Fruit fly (Drosophila melanogaster) whole organism, embryonic: ENCODE data around the gene Abca3.

ENCODE experiments used
- Ada2b ChIP-seq: fragments of 200-800 bp; sonication (Bioruptor generic); IDR thresholded peaks from 2 replicates; pipeline ENCODE4 v1.3.6; 2022; ENCODE audit warnings: missing biosample characterization, missing genetic modification characterization
- Aef1 ChIP-seq: fragments of 200-800 bp; sonication (Bioruptor generic); IDR thresholded peaks from 3 replicates; pipeline ENCODE4 v1.3.6; 2022; ENCODE audit warnings: missing biosample characterization, missing genetic modification characterization
- Bdp1 ChIP-seq: fragments of 200-800 bp; sonication (Bioruptor generic); optimal IDR thresholded peaks from 3 replicates; lab custom pipeline; 2016; ENCODE audit warnings: missing biosample characterization, missing genetic modification characterization
- Blimp-1 ChIP-seq: fragments of 200-800 bp; sonication (Bioruptor generic); optimal IDR thresholded peaks from 3 replicates; lab custom pipeline; 2018; ENCODE audit warnings: missing biosample characterization, missing genetic modification characterization, mild to moderate bottlenecking, moderate library complexity, missing genetic modification reagents
- CG10209 ChIP-seq: fragments of 200-800 bp; sonication (Bioruptor generic); optimal IDR thresholded peaks from 3 replicates; lab custom pipeline; 2017; ENCODE audit warnings: missing biosample characterization, mild to moderate bottlenecking, missing genetic modification characterization, missing genetic modification reagents
- CG10321 ChIP-seq: fragments of 200-800 bp; sonication (Bioruptor generic); IDR thresholded peaks from 2 replicates; pipeline ENCODE4 v1.3.6; 2022; ENCODE audit warnings: missing biosample characterization, missing genetic modification characterization
- CG10654 ChIP-seq: fragments of 200-800 bp; sonication (Bioruptor generic); optimal IDR thresholded peaks from 2 replicates; lab custom pipeline; 2016; ENCODE audit warnings: missing biosample characterization, missing genetic modification characterization
- CG12391 ChIP-seq: fragments of 200-800 bp; sonication (Bioruptor generic); optimal IDR thresholded peaks from 3 replicates; lab custom pipeline; 2018; ENCODE audit warnings: missing biosample characterization, mild to moderate bottlenecking, missing genetic modification characterization, moderate library complexity
- CG12942 ChIP-seq: fragments of 200-800 bp; sonication (Bioruptor generic); optimal IDR thresholded peaks from 3 replicates; lab custom pipeline; 2016; ENCODE audit warnings: missing biosample characterization, missing genetic modification characterization
- CG14441 ChIP-seq: fragments of 200-800 bp; sonication (Bioruptor generic); IDR thresholded peaks from 2 replicates; pipeline ENCODE4 v1.3.6; 2022; ENCODE audit warnings: missing biosample characterization, missing genetic modification characterization
- CG14965 ChIP-seq: fragments of 200-800 bp; sonication (Bioruptor generic); optimal IDR thresholded peaks from 2 replicates; lab custom pipeline; 2016; ENCODE audit warnings: missing biosample characterization, missing genetic modification characterization, borderline replicate concordance
- CG15011 ChIP-seq: fragments of 200-800 bp; sonication (Bioruptor generic); optimal IDR thresholded peaks from 3 replicates; lab custom pipeline; 2018; ENCODE audit warnings: missing biosample characterization, mild to moderate bottlenecking, missing genetic modification characterization
- CG17802 ChIP-seq: fragments of 200-800 bp; sonication (Bioruptor generic); optimal IDR thresholded peaks from 2 replicates; lab custom pipeline; 2018; ENCODE audit warnings: missing biosample characterization, mild to moderate bottlenecking, missing genetic modification characterization, moderate library complexity
- CG18619 ChIP-seq: fragments of 200-800 bp; sonication (Bioruptor generic); optimal IDR thresholded peaks from 3 replicates; lab custom pipeline; 2017; ENCODE audit warnings: missing biosample characterization, mild to moderate bottlenecking, missing genetic modification characterization
- CG30431 ChIP-seq: fragments of 200-800 bp; sonication (Bioruptor generic); optimal IDR thresholded peaks from 2 replicates; lab custom pipeline; 2017; ENCODE audit warnings: missing biosample characterization, missing genetic modification characterization
- CG3163 ChIP-seq: fragments of 200-800 bp; sonication (Bioruptor generic); optimal IDR thresholded peaks from 3 replicates; lab custom pipeline; 2016; ENCODE audit warnings: missing biosample characterization, missing genetic modification characterization
- CG5180 ChIP-seq: fragments of 200-800 bp; sonication (Bioruptor generic); optimal IDR thresholded peaks from 3 replicates; lab custom pipeline; 2017; ENCODE audit warnings: missing biosample characterization, missing genetic modification characterization, mild to moderate bottlenecking, moderate library complexity, missing genetic modification reagents
- CG8478 ChIP-seq: fragments of >200 bp; optimal IDR thresholded peaks from 2 replicates; lab custom pipeline; 2018
- CG8765 ChIP-seq: fragments of 200-800 bp; sonication (Bioruptor generic); IDR thresholded peaks from 2 replicates; pipeline ENCODE4 v1.3.6; 2022; ENCODE audit warnings: missing biosample characterization, missing genetic modification characterization
- CG9609 ChIP-seq: fragments of 200-800 bp; sonication (Bioruptor generic); optimal IDR thresholded peaks from 3 replicates; lab custom pipeline; 2016; ENCODE audit warnings: missing biosample characterization, missing genetic modification characterization
- CTCF ChIP-seq: fragments of 200-800 bp; sonication (Bioruptor generic); optimal IDR thresholded peaks from 2 replicates; lab custom pipeline; 2017; ENCODE audit warnings: missing biosample characterization, mild to moderate bottlenecking, missing genetic modification characterization, moderate library complexity
- Chrac-16 ChIP-seq: fragments of 200-800 bp; sonication (Bioruptor generic); optimal IDR thresholded peaks from 3 replicates; lab custom pipeline; 2016; ENCODE audit warnings: missing biosample characterization, missing genetic modification characterization
- D19A ChIP-seq: fragments of 200-800 bp; optimal IDR thresholded peaks from 3 replicates; lab custom pipeline; 2019; ENCODE audit warnings: missing biosample characterization, mild to moderate bottlenecking, missing genetic modification characterization, moderate library complexity
- Doc3 ChIP-seq: fragments of 200-800 bp; sonication (Bioruptor generic); IDR thresholded peaks from 3 replicates; pipeline ENCODE4 v1.3.6; 2022; ENCODE audit warnings: missing biosample characterization, missing genetic modification characterization; ENCODE audit not compliant: partially characterized antibody
- Fer2 ChIP-seq: fragments of 200-800 bp; sonication (Bioruptor generic); optimal IDR thresholded peaks from 2 replicates; lab custom pipeline; 2018; ENCODE audit warnings: missing biosample characterization, mild to moderate bottlenecking, missing genetic modification characterization, moderate library complexity
- HLH3B ChIP-seq: fragments of 200-800 bp; sonication (Bioruptor generic); IDR thresholded peaks from 2 replicates; pipeline ENCODE4 v1.3.6; 2022; ENCODE audit warnings: missing biosample characterization, missing genetic modification characterization
- Hr51 ChIP-seq, 2 experiments: fragments of 200-800 bp; sonication (Bioruptor generic); optimal IDR thresholded peaks; 2 replicates in 1 of 2; 3 replicates in 1 of 2; lab custom pipeline; 2016 to 2018; ENCODE audit warnings: missing biosample characterization in 2 of 2, missing genetic modification characterization in 2 of 2, mild to moderate bottlenecking in 1 of 2, moderate library complexity in 1 of 2
- Oaz ChIP-seq: fragments of 200-800 bp; sonication (Bioruptor generic); IDR thresholded peaks from 2 replicates; pipeline ENCODE4 v1.3.6; 2022; ENCODE audit warnings: missing biosample characterization, missing genetic modification characterization
- Trl ChIP-seq, 3 experiments: fragments of >200 bp in 2 of 3; fragments of 200-800 bp in 1 of 3; sonication (Bioruptor generic) in 1 of 3; optimal IDR thresholded peaks; 2 replicates in 1 of 3; 3 replicates in 2 of 3; lab custom pipeline; 2016 to 2017; ENCODE audit warnings: missing biosample characterization in 1 of 3, missing genetic modification characterization in 1 of 3
- Usf ChIP-seq: fragments of 200-800 bp; sonication (Bioruptor generic); optimal IDR thresholded peaks from 2 replicates; lab custom pipeline; 2017; ENCODE audit warnings: missing genotype, missing biosample characterization, missing genetic modification characterization
- crc ChIP-seq: fragments of 200-800 bp; sonication (Bioruptor generic); optimal IDR thresholded peaks from 2 replicates; lab custom pipeline; 2016; ENCODE audit warnings: missing biosample characterization, missing genetic modification characterization
- crol ChIP-seq: fragments of 200-800 bp; sonication (Bioruptor generic); IDR thresholded peaks from 2 replicates; pipeline ENCODE4 v1.3.6; 2022; ENCODE audit warnings: missing biosample characterization, missing genetic modification characterization
- dpn ChIP-seq, 2 experiments: fragments of 200-800 bp; sonication (Bioruptor generic); optimal IDR thresholded peaks; 3 replicates each; lab custom pipeline; 2016; ENCODE audit warnings: missing biosample characterization in 2 of 2, missing genetic modification characterization in 2 of 2
- eve ChIP-seq, 2 experiments: fragments of >200 bp; optimal IDR thresholded peaks; 2 replicates each; lab custom pipeline; 2017; ENCODE audit warnings: missing biosample characterization in 2 of 2, missing genetic modification characterization in 2 of 2
- gro ChIP-seq: fragments of 200-800 bp; sonication (Bioruptor generic); optimal IDR thresholded peaks from 2 replicates; lab custom pipeline; 2016; ENCODE audit warnings: missing biosample characterization, missing genetic modification characterization
- gsb ChIP-seq: fragments of 200-800 bp; sonication (Bioruptor generic); IDR thresholded peaks from 2 replicates; pipeline ENCODE4 v1.3.6; 2022; ENCODE audit warnings: missing biosample characterization, missing genetic modification characterization
- ind ChIP-seq: fragments of 200-800 bp; sonication (Bioruptor generic); optimal IDR thresholded peaks from 3 replicates; lab custom pipeline; 2016; ENCODE audit warnings: missing biosample characterization, missing genetic modification characterization
- kah ChIP-seq: fragments of 200-800 bp; sonication (Bioruptor generic); optimal IDR thresholded peaks from 2 replicates; lab custom pipeline; 2018; ENCODE audit warnings: missing biosample characterization, mild to moderate bottlenecking, missing genetic modification characterization
- otp ChIP-seq: fragments of 200-800 bp; sonication (Bioruptor generic); IDR thresholded peaks from 3 replicates; pipeline ENCODE4, ENCODE4 v1.3.6; 2022; ENCODE audit warnings: missing biosample characterization, missing genetic modification characterization
- phol ChIP-seq: fragments of 200-800 bp; sonication (Bioruptor generic); optimal IDR thresholded peaks from 3 replicates; lab custom pipeline; 2018; ENCODE audit warnings: missing biosample characterization, mild to moderate bottlenecking, missing genetic modification characterization, moderate library complexity
- psq ChIP-seq: fragments of 200-800 bp; sonication (Bioruptor generic); optimal IDR thresholded peaks from 2 replicates; lab custom pipeline; 2017; ENCODE audit warnings: missing biosample characterization, missing genetic modification characterization
- pzg ChIP-seq: fragments of 200-800 bp; sonication (Bioruptor generic); optimal IDR thresholded peaks from 3 replicates; lab custom pipeline; 2018; ENCODE audit warnings: missing biosample characterization, mild to moderate bottlenecking, missing genetic modification characterization, moderate library complexity
- ro ChIP-seq: fragments of 200-800 bp; sonication (Bioruptor generic); IDR thresholded peaks from 2 replicates; pipeline ENCODE4 v1.3.6; 2022; ENCODE audit warnings: missing biosample characterization, missing genetic modification characterization
- run ChIP-seq: fragments of 200-800 bp; sonication (Bioruptor generic); optimal IDR thresholded peaks from 3 replicates; lab custom pipeline; 2018; ENCODE audit warnings: missing biosample characterization, mild to moderate bottlenecking, missing genetic modification characterization
- scrt ChIP-seq: fragments of 200-800 bp; sonication (Bioruptor generic); optimal IDR thresholded peaks from 2 replicates; lab custom pipeline; 2018; ENCODE audit warnings: missing biosample characterization, mild to moderate bottlenecking, missing genetic modification characterization, moderate library complexity
- sug ChIP-seq: fragments of 200-800 bp; optimal IDR thresholded peaks from 2 replicates; lab custom pipeline; 2019; ENCODE audit warnings: missing biosample characterization, mild to moderate bottlenecking, missing genetic modification characterization, moderate library complexity
- tll ChIP-seq, 2 experiments: fragments of 200-800 bp in 1 of 2; fragments of >200 bp in 1 of 2; sonication (Bioruptor generic) in 1 of 2; optimal IDR thresholded peaks; 2 replicates each; lab custom pipeline; 2017 to 2019; ENCODE audit warnings: missing biosample characterization in 2 of 2, missing genetic modification characterization in 2 of 2, mild to moderate bottlenecking in 1 of 2, moderate library complexity in 1 of 2
- trh ChIP-seq: fragments of 200-800 bp; sonication (Bioruptor generic); optimal IDR thresholded peaks from 2 replicates; lab custom pipeline; 2016; ENCODE audit warnings: missing biosample characterization, missing genetic modification characterization
- tx ChIP-seq: fragments of 200-800 bp; sonication (Bioruptor generic); optimal IDR thresholded peaks from 2 replicates; lab custom pipeline; 2016; ENCODE audit warnings: missing biosample characterization, missing genetic modification characterization
- vnd ChIP-seq: fragments of 200-800 bp; sonication (Bioruptor generic); IDR thresholded peaks from 3 replicates; pipeline ENCODE4 v1.3.6; 2022; ENCODE audit warnings: missing biosample characterization, missing genetic modification characterization; ENCODE audit not compliant: partially characterized antibody
- zen2 ChIP-seq: fragments of 200-800 bp; sonication (Bioruptor generic); IDR thresholded peaks from 3 replicates; pipeline ENCODE4 v1.3.6; 2022; ENCODE audit warnings: missing biosample characterization, missing genetic modification characterization; ENCODE audit not compliant: partially characterized antibody

The Abca3 gene

DNA sequence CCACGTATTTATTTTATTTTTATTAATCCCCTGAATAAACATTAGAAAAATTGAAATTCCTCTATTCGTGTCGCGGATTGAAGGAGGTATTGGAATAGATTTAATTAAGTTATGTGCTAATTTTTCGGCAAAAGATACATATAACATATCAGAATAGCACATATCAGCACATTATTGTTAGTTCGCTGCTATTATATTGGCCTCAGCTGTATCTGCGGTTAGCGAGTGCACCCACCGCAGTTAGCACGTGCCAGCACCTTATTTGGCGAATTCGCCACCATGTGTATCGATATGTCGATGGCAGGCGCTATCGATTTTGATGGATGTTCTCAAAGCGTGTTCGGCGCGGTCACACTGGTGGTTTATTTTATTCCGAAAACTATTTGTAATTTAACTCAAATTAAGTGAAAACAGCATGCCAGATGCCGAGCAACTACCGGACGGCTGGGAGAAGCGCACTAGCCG lies 38.6 kb upstream of the Abca3 start, which contains the start of gene dod:
Gene dod, plus strand, starts transcription at position 323 of the 465 bp plus-strand sequence.
- TF ChIP-seq D19A (no peak), CG10321 (GFP tag; lab: Robert Waterston, UW) (peak; percentile 30; the same call in 1 of the 2 replicates), CG12391 (tag; lab: Kevin White, UChicago) (peak; percentile 63), Bdp1 (GFP tag; lab: Kevin White, UChicago) (peak; percentile 44), crc (GFP tag; lab: Kevin White, UChicago) (no peak), otp (GFP tag; lab: Robert Waterston, UW) (peak; percentile 35; the same call in 2 of the 3 replicates), gsb (GFP tag; lab: Robert Waterston, UW) (no peak), Chrac-16 (GFP tag; lab: Kevin White, UChicago) (peak; percentile 55), Doc3 (GFP tag; lab: Robert Waterston, UW) (peak; percentile 51; the same call in 2 of the 3 replicates), pzg (GFP tag; lab: Kevin White, UChicago) (peak; percentile 99), scrt (GFP tag; lab: Kevin White, UChicago) (no peak), CG12942 (GFP tag; lab: Kevin White, UChicago) (peak; percentile 47), CG10209 (GFP tag; lab: Kevin White, UChicago) (peak; percentile 21), CG14965 (GFP tag; lab: Kevin White, UChicago) (no peak), Fer2 (tag; lab: Kevin White, UChicago) (no peak), gro (GFP tag; lab: Kevin White, UChicago) (peak; percentile 55), Aef1 (GFP tag; lab: Robert Waterston, UW) (no peak), Usf (GFP tag; lab: Kevin White, UChicago) (peak; percentile 6), eve (GFP tag; optimal IDR thresholded peaks at IDR 0.05; lab: Kevin White, UChicago) (no peak), tx (GFP tag; lab: Kevin White, UChicago) (no peak), phol (tag; lab: Kevin White, UChicago) (peak; percentile 74), vnd (peak; percentile 54; the same call in 2 of the 3 replicates), CG5180 (GFP tag; lab: Kevin White, UChicago) (no peak), tll (GFP tag; optimal IDR thresholded peaks at IDR 0.05; lab: Kevin White, UChicago) (no peak), CG8765 (GFP tag; lab: Robert Waterston, UW) (no peak), Hr51 (GFP tag; optimal IDR thresholded peaks at IDR 0.05; lab: Kevin White, UChicago) (peak; percentile 38 to 57), Trl (optimal IDR thresholded peaks at IDR 0.05; lab: Kevin White, UChicago) (no peak), Trl (GFP tag; optimal IDR thresholded peaks at IDR 0.05; lab: Kevin White, UChicago) (peak; percentile 21), CG30431 (GFP tag; lab: Kevin White, UChicago) (no peak), CG18619 (GFP tag; lab: Kevin White, UChicago) (peak; percentile 29), Ada2b (GFP tag; lab: Robert Waterston, UW) (no peak; the same call in 1 of the 2 replicates), run (tag; lab: Kevin White, UChicago) (peak; percentile 29), CG8478 (no peak), CTCF (peak; percentile 60), psq (GFP tag; lab: Kevin White, UChicago) (no peak), CG17802 (no peak), dpn (GFP tag; optimal IDR thresholded peaks at IDR 0.05; lab: Kevin White, UChicago) (peak; percentile 44 to 52), ro (GFP tag; lab: Robert Waterston, UW) (no peak), kah (no peak), CG3163 (GFP tag; lab: Kevin White, UChicago) (no peak), CG14441 (peak; percentile 37; the same call in 1 of the 2 replicates), HLH3B (GFP tag; lab: Robert Waterston, UW) (no peak), zen2 (peak; percentile 53; the same call in 1 of the 3 replicates), ind (peak; percentile 34), sug (peak; percentile 53), Blimp-1 (GFP tag; lab: Kevin White, UChicago) (no peak), CG10654 (GFP tag; lab: Kevin White, UChicago) (no peak), CG15011 (GFP tag; lab: Kevin White, UChicago) (no peak), trh (GFP tag; lab: Kevin White, UChicago) (no peak), Oaz (GFP tag; lab: Robert Waterston, UW) (no peak), crol (no peak), CG9609 (GFP tag; lab: Kevin White, UChicago) (peak; percentile 35)
